Fruit fly (Drosophila melanogaster) whole organism, embryonic: ENCODE data around the gene GstO3.
A peak's percentile ranks its signal among the peaks of the same experiment; 100 is the strongest.

Experiments used
- Blimp-1 ChIP-seq: fragments of 200-800 bp; sonication (Bioruptor generic); optimal IDR thresholded peaks from 3 replicates; lab custom pipeline; 2018; ENCODE audit warnings: missing biosample characterization, missing genetic modification characterization, mild to moderate bottlenecking, moderate library complexity, missing genetic modification reagents
- CG11560 ChIP-seq: fragments of 200-800 bp; sonication (Bioruptor generic); IDR thresholded peaks from 3 replicates; pipeline ENCODE4 v1.3.6; 2022; ENCODE audit warnings: missing biosample characterization, missing genetic modification characterization
- CG12104 ChIP-seq: fragments of 200-800 bp; sonication (Bioruptor generic); optimal IDR thresholded peaks from 3 replicates; lab custom pipeline; 2016; ENCODE audit warnings: missing biosample characterization, missing genetic modification characterization
- CG12299 ChIP-seq: fragments of 200-800 bp; sonication (Bioruptor generic); optimal IDR thresholded peaks from 2 replicates; lab custom pipeline; 2018; ENCODE audit warnings: missing biosample characterization, mild to moderate bottlenecking, missing genetic modification characterization
- CG13296 ChIP-seq: fragments of 200-800 bp; sonication (Bioruptor generic); optimal IDR thresholded peaks from 3 replicates; lab custom pipeline; 2018; ENCODE audit warnings: missing biosample characterization, mild to moderate bottlenecking, missing genetic modification characterization
- CG14710 ChIP-seq: fragments of 200-800 bp; sonication (Bioruptor generic); optimal IDR thresholded peaks from 3 replicates; lab custom pipeline; 2019; ENCODE audit warnings: missing biosample characterization, mild to moderate bottlenecking, missing genetic modification characterization, moderate library complexity
- CG17361 ChIP-seq: fragments of 200-800 bp; sonication (Bioruptor generic); IDR thresholded peaks from 3 replicates; pipeline ENCODE4 v1.3.6; 2022; ENCODE audit warnings: missing biosample characterization, missing genetic modification characterization
- CG18599 ChIP-seq: fragments of 200-800 bp; sonication (Bioruptor generic); optimal IDR thresholded peaks from 3 replicates; lab custom pipeline; 2017; ENCODE audit warnings: missing biosample characterization, missing genetic modification characterization, mild to moderate bottlenecking, moderate library complexity, missing genetic modification reagents
- CG3065 ChIP-seq: fragments of 200-800 bp; sonication (Bioruptor generic); optimal IDR thresholded peaks from 2 replicates; lab custom pipeline; 2016; ENCODE audit warnings: missing biosample characterization, missing genetic modification characterization
- CG31224 ChIP-seq: fragments of 200-800 bp; sonication (Bioruptor generic); IDR thresholded peaks from 2 replicates; pipeline ENCODE4 v1.3.6; 2022; ENCODE audit warnings: missing biosample characterization, missing genetic modification characterization
- CG3726 ChIP-seq: fragments of 200-800 bp; sonication (Bioruptor generic); IDR thresholded peaks from 3 replicates; pipeline ENCODE4, ENCODE4 v1.3.6; 2022; ENCODE audit warnings: missing biosample characterization, missing genetic modification characterization
- CG4282 ChIP-seq: fragments of 200-800 bp; sonication (Bioruptor generic); optimal IDR thresholded peaks from 2 replicates; lab custom pipeline; 2016; ENCODE audit warnings: missing biosample characterization, missing genetic modification characterization
- CG4328 ChIP-seq: fragments of 200-800 bp; sonication (Bioruptor generic); optimal IDR thresholded peaks from 3 replicates; lab custom pipeline; 2017; ENCODE audit warnings: missing biosample characterization, missing genetic modification reagents, missing genetic modification characterization
- CG5180 ChIP-seq: fragments of 200-800 bp; sonication (Bioruptor generic); optimal IDR thresholded peaks from 3 replicates; lab custom pipeline; 2017; ENCODE audit warnings: missing biosample characterization, missing genetic modification characterization, mild to moderate bottlenecking, moderate library complexity, missing genetic modification reagents
- CG7786 ChIP-seq: fragments of 200-800 bp; sonication (Bioruptor generic); optimal IDR thresholded peaks from 2 replicates; lab custom pipeline; 2016; ENCODE audit warnings: missing biosample characterization, missing genetic modification characterization
- CG7963 ChIP-seq: fragments of 200-800 bp; sonication (Bioruptor generic); IDR thresholded peaks from 3 replicates; pipeline ENCODE4 v1.3.6; 2022; ENCODE audit warnings: missing biosample characterization, missing genetic modification characterization; ENCODE audit not compliant: partially characterized antibody
- CG8924 ChIP-seq: fragments of 200-800 bp; optimal IDR thresholded peaks from 3 replicates; lab custom pipeline; 2019; ENCODE audit warnings: missing biosample characterization, mild to moderate bottlenecking, missing genetic modification characterization, moderate library complexity
- Dad ChIP-seq: fragments of 200-800 bp; sonication (Bioruptor generic); optimal IDR thresholded peaks from 3 replicates; lab custom pipeline; 2016; ENCODE audit warnings: missing biosample characterization, missing genetic modification characterization
- Doc2 ChIP-seq: fragments of 200-800 bp; sonication (Bioruptor generic); IDR thresholded peaks from 2 replicates; pipeline ENCODE4 v1.3.6; 2022; ENCODE audit warnings: missing biosample characterization, missing genetic modification characterization
- H2.0 ChIP-seq: fragments of 200-800 bp; sonication (Bioruptor generic); IDR thresholded peaks from 2 replicates; pipeline ENCODE4 v1.3.6; 2022; ENCODE audit warnings: missing biosample characterization, missing genetic modification characterization
- HLHmδ ChIP-seq: fragments of 200-800 bp; sonication (Bioruptor generic); optimal IDR thresholded peaks from 2 replicates; lab custom pipeline; 2018; ENCODE audit warnings: missing biosample characterization, mild to moderate bottlenecking, missing genetic modification characterization, moderate library complexity
- Hmr ChIP-seq: fragments of 200-800 bp; sonication (Bioruptor generic); optimal IDR thresholded peaks from 3 replicates; lab custom pipeline; 2017; ENCODE audit warnings: mild to moderate bottlenecking, missing biosample characterization, missing genetic modification reagents, missing genetic modification characterization
- Max ChIP-seq: fragments of 200-800 bp; sonication (Bioruptor generic); optimal IDR thresholded peaks from 2 replicates; lab custom pipeline; 2016; ENCODE audit warnings: missing biosample characterization, mild to moderate bottlenecking, missing genetic modification characterization
- NC2α ChIP-seq: fragments of 200-800 bp; sonication (Bioruptor generic); optimal IDR thresholded peaks from 2 replicates; lab custom pipeline; 2016; ENCODE audit warnings: missing biosample characterization, missing genetic modification characterization
- Opbp ChIP-seq: fragments of 200-800 bp; sonication (Bioruptor generic); IDR thresholded peaks from 3 replicates; pipeline ENCODE4 v1.3.6; 2022; ENCODE audit warnings: missing biosample characterization, missing genetic modification characterization; ENCODE audit not compliant: partially characterized antibody
- Ptx1 ChIP-seq: fragments of 200-800 bp; sonication (Bioruptor generic); IDR thresholded peaks from 2 replicates; pipeline ENCODE4 v1.3.6; 2022; ENCODE audit warnings: missing biosample characterization, missing genetic modification characterization
- Ravus ChIP-seq: fragments of 200-800 bp; sonication (Bioruptor generic); IDR thresholded peaks from 2 replicates; pipeline ENCODE4 v1.3.6; 2022; ENCODE audit warnings: missing biosample characterization, missing genetic modification characterization
- Trl ChIP-seq, 3 experiments: fragments of >200 bp in 2 of 3; fragments of 200-800 bp in 1 of 3; sonication (Bioruptor generic) in 1 of 3; optimal IDR thresholded peaks; 2 replicates in 1 of 3; 3 replicates in 2 of 3; lab custom pipeline; 2016 to 2017; ENCODE audit warnings: missing biosample characterization in 1 of 3, missing genetic modification characterization in 1 of 3
- abd-A ChIP-seq: fragments of 200-800 bp; sonication (Bioruptor generic); optimal IDR thresholded peaks from 3 replicates; lab custom pipeline; 2019; ENCODE audit warnings: missing biosample characterization, mild to moderate bottlenecking, missing genetic modification characterization, moderate library complexity
- chif ChIP-seq, 2 experiments: fragments of 200-800 bp; sonication (Bioruptor generic); optimal IDR thresholded peaks; 3 replicates each; lab custom pipeline; 2016; ENCODE audit warnings: missing biosample characterization in 2 of 2, missing genetic modification characterization in 2 of 2
- croc ChIP-seq: fragments of 200-800 bp; sonication (Bioruptor generic); conservative IDR thresholded peaks from 3 replicates; pipeline ENCODE4 v1.3.6; 2022; ENCODE audit warnings: missing biosample characterization, missing genetic modification characterization
- da ChIP-seq: fragments of 200-800 bp; sonication (Bioruptor generic); optimal IDR thresholded peaks from 2 replicates; lab custom pipeline; 2016; ENCODE audit warnings: missing biosample characterization, missing genetic modification characterization
- danr ChIP-seq: fragments of 200-800 bp; sonication (Bioruptor generic); IDR thresholded peaks from 2 replicates; pipeline ENCODE4 v1.3.6; 2022; ENCODE audit warnings: missing biosample characterization, missing genetic modification characterization
- dmrt11E ChIP-seq: fragments of 200-800 bp; sonication (Bioruptor generic); optimal IDR thresholded peaks from 3 replicates; lab custom pipeline; 2018; ENCODE audit warnings: missing biosample characterization, mild to moderate bottlenecking, missing genetic modification characterization, moderate library complexity
- dmrt99B ChIP-seq: fragments of 200-800 bp; sonication (Bioruptor generic); optimal IDR thresholded peaks from 2 replicates; lab custom pipeline; 2018; ENCODE audit warnings: missing biosample characterization, mild to moderate bottlenecking, missing genetic modification characterization, moderate library complexity
- emc ChIP-seq: fragments of 200-800 bp; sonication (Bioruptor generic); optimal IDR thresholded peaks from 2 replicates; lab custom pipeline; 2016; ENCODE audit warnings: missing biosample characterization, missing genetic modification characterization
- lilli ChIP-seq: fragments of 200-800 bp; sonication (Bioruptor generic); optimal IDR thresholded peaks from 3 replicates; lab custom pipeline; 2016; ENCODE audit warnings: missing biosample characterization, missing genetic modification characterization
- nerfin-1 ChIP-seq: fragments of 200-800 bp; sonication (Bioruptor generic); optimal IDR thresholded peaks from 3 replicates; lab custom pipeline; 2019; ENCODE audit warnings: missing biosample characterization, mild to moderate bottlenecking, missing genetic modification characterization, moderate library complexity
- pb ChIP-seq: fragments of 200-800 bp; sonication (Bioruptor generic); optimal IDR thresholded peaks from 3 replicates; lab custom pipeline; 2016; ENCODE audit warnings: missing biosample characterization, missing genetic modification characterization
- peb ChIP-seq: fragments of 200-800 bp; sonication (Bioruptor generic); IDR thresholded peaks from 2 replicates; pipeline ENCODE4 v1.3.6; 2022; ENCODE audit warnings: missing biosample characterization, missing genetic modification characterization
- shn ChIP-seq: fragments of 200-800 bp; sonication (Bioruptor generic); optimal IDR thresholded peaks from 3 replicates; lab custom pipeline; 2016; ENCODE audit warnings: missing biosample characterization, missing genetic modification characterization
- so ChIP-seq: fragments of 200-800 bp; sonication (Bioruptor generic); IDR thresholded peaks from 3 replicates; pipeline ENCODE4 v1.3.6; 2022; ENCODE audit warnings: missing biosample characterization, missing genetic modification characterization
- stc ChIP-seq: fragments of 200-800 bp; sonication (Bioruptor generic); IDR thresholded peaks from 2 replicates; pipeline ENCODE4 v1.3.6; 2022; ENCODE audit warnings: missing biosample characterization, missing genetic modification characterization
- trem ChIP-seq: fragments of 200-800 bp; optimal IDR thresholded peaks from 3 replicates; lab custom pipeline; 2019; ENCODE audit warnings: missing biosample characterization, mild to moderate bottlenecking, missing genetic modification characterization, moderate library complexity
- tup ChIP-seq: fragments of 200-800 bp; sonication (Bioruptor generic); optimal IDR thresholded peaks from 2 replicates; lab custom pipeline; 2016; ENCODE audit warnings: missing biosample characterization, mild to moderate bottlenecking, missing genetic modification characterization, moderate library complexity
- twi ChIP-seq: fragments of 200-800 bp; optimal IDR thresholded peaks from 2 replicates; lab custom pipeline; 2019; ENCODE audit warnings: missing biosample characterization, mild to moderate bottlenecking, missing genetic modification characterization, moderate library complexity
- vnd ChIP-seq: fragments of 200-800 bp; sonication (Bioruptor generic); IDR thresholded peaks from 3 replicates; pipeline ENCODE4 v1.3.6; 2022; ENCODE audit warnings: missing biosample characterization, missing genetic modification characterization; ENCODE audit not compliant: partially characterized antibody
- vvl ChIP-seq: fragments of 200-800 bp; sonication (Bioruptor generic); IDR thresholded peaks from 2 replicates; pipeline ENCODE4 v1.3.6; 2022; ENCODE audit warnings: missing biosample characterization, missing genetic modification characterization
- yki ChIP-seq: fragments of >200 bp; optimal IDR thresholded peaks from 3 replicates; lab custom pipeline; 2018
- z ChIP-seq: fragments of 200-800 bp; sonication (Bioruptor generic); IDR thresholded peaks from 3 replicates; pipeline ENCODE4 v1.3.6; 2022; ENCODE audit warnings: missing biosample characterization, missing genetic modification characterization
- zfh2 ChIP-seq: fragments of 200-800 bp; sonication (Bioruptor generic); optimal IDR thresholded peaks from 2 replicates; lab custom pipeline; 2016; ENCODE audit warnings: missing biosample characterization, missing genetic modification characterization

The GstO3 gene

dm6 chr3L:8547104-8547523 is 28.4 kb downstream of the GstO3 start (continued):
- TF ChIP-seq stc (peak; percentile 77), CG5180 (GFP tag; lab: Kevin White, UChicago) (peak; percentile 73), Dad (GFP tag; lab: Kevin White, UChicago) (peak; percentile 46), danr (peak; percentile 77), croc (GFP tag; lab: Robert Waterston, UW) (peak; percentile 62), lilli (GFP tag; lab: Kevin White, UChicago) (peak; percentile 88), CG3726 (GFP tag; lab: Robert Waterston, UW) (peak; percentile 79; the same call in 1 of the 3 replicates), CG14710 (tag; lab: Kevin White, UChicago) (peak; percentile 75), CG3065 (GFP tag; lab: Kevin White, UChicago) (peak; percentile 14), emc (GFP tag; lab: Kevin White, UChicago) (peak; percentile 27), Trl (optimal IDR thresholded peaks at IDR 0.05; lab: Kevin White, UChicago) (no peak), Trl (GFP tag; optimal IDR thresholded peaks at IDR 0.05; lab: Kevin White, UChicago) (peak; percentile 70), vvl (peak; percentile 88), abd-A (tag; lab: Kevin White, UChicago) (peak; percentile 38), shn (GFP tag; lab: Kevin White, UChicago) (peak; percentile 72), yki (lab: Kevin White, UChicago) (no peak), pb (GFP tag; lab: Kevin White, UChicago) (peak; percentile 59), chif (GFP tag; optimal IDR thresholded peaks at IDR 0.05; lab: Kevin White, UChicago) (peak; percentile 71 to 78), z (GFP tag; lab: Robert Waterston, UW) (no peak), so (GFP tag; lab: Robert Waterston, UW) (peak; percentile 83), CG13296 (GFP tag; lab: Kevin White, UChicago) (peak; percentile 91), CG11560 (peak; percentile 63), peb (GFP tag; lab: Robert Waterston, UW) (0 out of 2 replicates have a peak, but pooled peaks have one; percentile 39), CG12104 (GFP tag; lab: Kevin White, UChicago) (peak; percentile 82), NC2α (GFP tag; lab: Kevin White, UChicago) (peak; percentile 38), CG7786 (GFP tag; lab: Kevin White, UChicago) (peak; percentile 78), Ptx1 (GFP tag; lab: Robert Waterston, UW) (peak; percentile 92), CG7963 (no peak), CG17361 (GFP tag; lab: Robert Waterston, UW) (peak; percentile 93), vnd (no peak), Opbp (GFP tag; lab: Robert Waterston, UW) (no peak), twi (tag; lab: Kevin White, UChicago) (peak; percentile 60), da (GFP tag; lab: Kevin White, UChicago) (peak; percentile 44), CG4328 (GFP tag; lab: Kevin White, UChicago) (peak; percentile 77), HLHmδ (GFP tag; lab: Kevin White, UChicago) (no peak), Doc2 (GFP tag; lab: Robert Waterston, UW) (no peak), Ravus (GFP tag; lab: Robert Waterston, UW) (no peak; the same call in 1 of the 2 replicates), CG4282 (GFP tag; lab: Kevin White, UChicago) (peak; percentile 45), CG31224 (GFP tag; lab: Robert Waterston, UW) (peak; percentile 78), dmrt99B (peak; percentile 92), trem (tag; lab: Kevin White, UChicago) (peak; percentile 65), Hmr (peak; percentile 93), nerfin-1 (peak; percentile 79), H2.0 (GFP tag; lab: Robert Waterston, UW) (peak; percentile 76), tup (GFP tag; lab: Kevin White, UChicago) (peak; percentile 22), zfh2 (peak; percentile 74), dmrt11E (peak; percentile 74), CG18599 (GFP tag; lab: Kevin White, UChicago) (peak; percentile 92), CG8924 (peak; percentile 90), Max (peak; percentile 51), Blimp-1 (GFP tag; lab: Kevin White, UChicago) (peak; percentile 85), CG12299 (peak; percentile 88)
